Worm (Caenorhabditis elegans) whole organism, L4/young adult: Measurements from ENCODE around the gene math-28.
"Not testable (repeated sequence)": the region's sequence is repeated elsewhere in the genome, so short reads cannot be mapped to it uniquely, and the experiment has no call there.

Experiments used
- W03F9.2 ChIP-seq: fragments of 150-350 bp; optimal IDR thresholded peaks from 2 replicates; lab custom pipeline; 2014; ENCODE audit warnings: missing biosample characterization, missing genetic modification characterization
- dao-5 ChIP-seq: sonication (generic microtip); optimal IDR thresholded peaks from 2 replicates; lab custom pipeline; 2016; ENCODE audit warnings: missing genotype, missing genetic modification characterization, moderate library complexity, missing compliant biosample characterization
- him-1 ChIP-seq: sonication (generic microtip); optimal IDR thresholded peaks from 2 replicates; lab custom pipeline; 2016; ENCODE audit warnings: missing genotype, missing genetic modification reagents, missing genetic modification characterization, missing compliant biosample characterization

ce11 chrII:1771347-1771746 lies 8.2 kb downstream of the math-28 start, which contains the start of gene math-26:
- TF ChIP-seq W03F9.2; dao-5; him-1 (tag; lab: Kevin White, UChicago): not testable (repeated sequence)
